Worm (Caenorhabditis elegans): ENCODE data around the gene D1014.13.
A peak's percentile ranks its signal among the peaks of the same experiment; 100 is the strongest.

D1014.13 gene

DNA sequence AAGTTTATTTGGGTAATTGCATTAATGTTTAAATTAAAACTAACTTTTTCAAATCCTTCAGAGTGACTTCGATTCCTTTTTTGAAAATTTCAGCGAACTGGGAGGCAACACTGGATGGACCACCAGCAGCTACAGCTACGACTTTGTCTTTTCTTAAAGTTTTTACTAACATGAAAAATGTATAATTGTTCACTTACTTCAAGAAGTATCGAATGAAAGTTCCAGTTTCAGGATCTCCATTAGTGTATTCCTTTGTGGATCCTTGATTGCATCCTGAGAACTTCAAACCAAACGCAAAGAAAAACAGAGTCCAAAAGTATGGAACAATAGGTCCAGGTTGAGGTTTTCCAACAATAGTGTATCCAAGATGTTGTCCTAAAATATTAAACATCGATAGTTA is 51.6 kb downstream of the D1014.13 start:
- TF ChIP-seq ceh-91 (GFP tag; IDR thresholded peaks at IDR 0.05) (no peak), lsl-1 (GFP tag; optimal IDR thresholded peaks at IDR 0.05) (no peak), ZK185.1 (tag; optimal IDR thresholded peaks at IDR 0.05; ENCODE audit: poor library complexity, severe bottlenecking) (no peak), snpc-3.4 (tag; optimal IDR thresholded peaks at IDR 0.05) (no peak), lin-40 (tag; optimal IDR thresholded peaks at IDR 0.05) (no peak), repo-1 (tag; optimal IDR thresholded peaks at IDR 0.05) (no peak), B0261.1 (tag; optimal IDR thresholded peaks at IDR 0.05) (no peak), ceh-40 (GFP tag; IDR thresholded peaks at IDR 0.05) (no peak), let-526 (GFP tag; IDR thresholded peaks at IDR 0.05) (no peak), bed-1 (GFP tag; IDR thresholded peaks at IDR 0.05) (no peak), nfyb-1 (GFP tag; IDR thresholded peaks at IDR 0.05) (no peak), K11D2.4 (GFP tag; IDR thresholded peaks at IDR 0.05) (no peak), T26A5.8 (tag; optimal IDR thresholded peaks at IDR 0.05) (no peak), dpff-1 (tag; optimal IDR thresholded peaks at IDR 0.05) (no peak), ztf-22 (GFP tag; optimal IDR thresholded peaks at IDR 0.05) (no peak), unc-62 (GFP tag; optimal IDR thresholded peaks at IDR 0.05) (no peak)

DNA sequence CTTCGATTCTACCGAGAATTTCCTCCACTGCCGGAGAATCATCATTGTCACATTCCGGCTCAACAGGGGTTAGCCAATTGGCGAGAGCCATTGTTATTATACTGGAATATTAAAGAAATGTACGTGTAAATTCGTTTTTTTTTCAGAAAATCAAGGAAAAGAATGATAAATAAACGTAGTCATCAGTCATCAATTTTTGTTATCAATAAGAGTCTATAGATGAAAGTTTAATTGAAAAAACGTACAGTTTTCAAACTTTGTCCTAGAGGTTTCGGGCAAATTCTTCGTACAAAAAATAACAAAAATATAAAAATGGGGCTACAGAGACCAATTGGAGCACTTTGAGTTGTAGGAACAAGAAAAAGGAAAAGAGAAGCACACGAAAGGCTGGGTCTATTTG is 53.6 kb downstream of the D1014.13 start, which contains the start of gene F20D6.11:
Gene F20D6.11 (minus strand): TSS at position 101 of the 400 bp plus-strand sequence.
- TF ChIP-seq ztf-3 (GFP tag; optimal IDR thresholded peaks at IDR 0.05) (no peak), pha-4 (tag; optimal IDR thresholded peaks at IDR 0.05) (no peak), B0035.1 (tag; optimal IDR thresholded peaks at IDR 0.05) (no peak), unc-130 (GFP tag; optimal IDR thresholded peaks at IDR 0.05) (no peak), ztf-18 (tag; optimal IDR thresholded peaks at IDR 0.05) (no peak), ceh-40 (GFP tag; IDR thresholded peaks at IDR 0.05) (no peak)

DNA sequence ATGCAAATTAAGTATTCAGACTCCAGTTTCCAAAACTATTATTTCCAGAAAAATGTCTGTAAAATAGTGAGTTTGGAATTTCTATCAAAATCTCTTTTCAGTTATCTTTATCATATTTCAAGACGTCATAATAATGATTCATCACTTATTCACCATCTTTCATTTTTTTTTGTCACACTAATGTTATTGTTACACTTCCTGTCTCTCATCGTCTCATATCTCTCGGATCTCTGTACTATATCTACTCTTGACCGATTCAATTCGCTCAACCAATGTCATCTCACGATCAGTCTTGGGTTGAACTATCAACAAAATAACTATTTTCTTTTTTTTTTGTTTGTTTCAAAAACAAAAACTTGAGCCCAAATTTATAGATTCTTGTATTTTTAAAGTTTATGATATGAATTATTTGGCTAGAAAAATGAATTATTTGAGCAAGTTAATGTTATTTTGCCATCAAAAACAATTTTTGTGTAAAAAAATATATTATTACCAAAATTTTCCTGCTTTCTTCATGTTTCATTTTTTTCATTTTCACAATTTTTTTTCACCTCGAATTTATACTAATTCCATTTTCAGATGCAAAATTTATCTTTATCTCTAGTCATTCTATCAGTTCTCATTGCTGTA is 55.9 kb downstream of the D1014.13 start, which contains the start of gene cri-2:
Gene cri-2 (plus strand): TSS at position 580 of the 630 bp plus-strand sequence.
- TF ChIP-seq hmg-1.2 (GFP tag; IDR thresholded peaks at IDR 0.05) (peak; percentile 18; the same call in 1 of the 2 replicates), repo-1 (tag; optimal IDR thresholded peaks at IDR 0.05) (no peak)
